Fruit fly (Drosophila melanogaster): Measurements from ENCODE around the gene CanA1.

The CanA1 gene

DNA sequence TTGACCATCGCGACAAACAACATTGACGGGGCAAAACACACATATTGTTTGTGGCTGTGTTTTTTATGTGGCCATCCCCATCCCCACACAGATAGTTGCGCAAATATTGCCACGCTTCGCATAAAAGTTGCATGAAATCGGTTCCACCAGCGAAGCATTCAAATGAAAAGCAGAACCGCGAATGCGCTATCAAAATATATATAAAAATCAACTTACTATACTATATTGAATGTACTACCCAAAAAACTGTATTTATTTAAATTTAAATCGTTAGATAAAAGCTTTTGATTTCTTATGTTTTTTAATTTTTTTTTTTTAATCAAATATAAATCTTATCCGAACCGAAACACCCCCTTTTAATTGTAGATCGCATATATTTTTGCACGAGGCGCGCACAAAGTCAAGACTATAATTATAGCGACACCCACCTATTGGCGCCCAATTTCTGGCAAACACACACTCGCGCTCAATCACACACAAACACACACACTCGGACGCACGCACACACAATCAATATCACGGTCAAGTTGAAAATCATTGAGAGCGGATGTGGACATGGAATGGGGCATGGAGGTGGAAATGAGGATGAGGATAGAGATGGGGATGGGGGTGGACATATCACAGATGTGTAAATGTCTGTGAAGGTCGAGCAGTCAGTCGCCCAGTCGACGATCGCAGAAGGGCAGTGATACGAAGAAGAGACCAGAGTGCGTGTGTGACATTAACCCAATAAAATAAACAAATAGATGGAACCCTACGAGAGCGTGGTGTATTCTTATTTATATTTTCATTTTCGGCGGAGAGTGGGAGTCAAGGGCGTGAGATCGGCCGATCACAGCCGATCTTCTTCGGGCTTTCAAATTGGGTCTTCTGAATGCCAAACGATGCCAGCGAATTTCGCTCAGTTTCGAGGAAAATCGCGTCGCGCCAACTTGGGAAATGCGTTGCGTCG, at the start of gene CanA1:
Gene CanA1, plus strand, starts transcription at position 902 of the 952 bp plus-strand sequence.
- TF ChIP-seq ovo (GFP tag; optimal IDR thresholded peaks at IDR 0.05) (no peak), cic (GFP tag; optimal IDR thresholded peaks at IDR 0.05) (no peak), CG5204 (GFP tag; optimal IDR thresholded peaks at IDR 0.05) (no peak), CG14711 (tag; optimal IDR thresholded peaks at IDR 0.05) (no peak), tj (GFP tag; optimal IDR thresholded peaks at IDR 0.05) (no peak), Hr96 (GFP tag; optimal IDR thresholded peaks at IDR 0.05) (no peak), CG7045 (GFP tag; optimal IDR thresholded peaks at IDR 0.05) (no peak), toe (GFP tag; optimal IDR thresholded peaks at IDR 0.05) (no peak), CG33017 (tag; optimal IDR thresholded peaks at IDR 0.05) (no peak), CG12768 (GFP tag; optimal IDR thresholded peaks at IDR 0.05) (no peak), pad (GFP tag; optimal IDR thresholded peaks at IDR 0.05) (no peak), bab1 (GFP tag; optimal IDR thresholded peaks at IDR 0.05) (no peak), Mnt (GFP tag; optimal IDR thresholded peaks at IDR 0.05) (no peak), Crg-1 (GFP tag; optimal IDR thresholded peaks at IDR 0.05) (no peak), CG1620 (GFP tag; optimal IDR thresholded peaks at IDR 0.05) (no peak)

DNA sequence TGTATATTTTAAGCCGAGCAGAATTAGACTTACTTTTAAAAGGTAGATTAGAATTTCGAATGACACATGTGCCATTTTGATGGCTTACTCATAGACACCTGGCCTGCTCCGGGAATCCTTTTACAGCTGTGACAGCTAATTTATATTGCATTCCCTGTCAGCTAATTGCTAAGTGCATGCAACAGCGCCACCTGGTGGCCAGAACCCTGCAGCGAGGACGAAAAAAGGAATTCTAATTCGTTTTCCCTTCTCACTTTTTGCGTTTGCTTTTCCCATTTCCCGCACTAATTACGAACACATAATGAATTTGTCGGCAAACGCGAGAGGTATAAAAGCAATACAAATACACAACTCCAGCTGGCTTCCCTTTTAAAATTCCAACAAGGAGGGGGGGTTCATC, 49.2 kb upstream of the CanA1 start, which contains the start of gene CG31008:
Gene CG31008, minus strand, starts transcription at position 59 of the 400 bp plus-strand sequence.
- TF ChIP-seq kay (GFP tag; ENCODE audit: borderline replicate concordance) (no peak), CG33017 (tag; optimal IDR thresholded peaks at IDR 0.05) (no peak), CG11617 (GFP tag; optimal IDR thresholded peaks at IDR 0.05) (no peak), toe (GFP tag; optimal IDR thresholded peaks at IDR 0.05) (no peak), tj (GFP tag; optimal IDR thresholded peaks at IDR 0.05) (no peak), CG7045 (GFP tag; optimal IDR thresholded peaks at IDR 0.05) (no peak), CG12768 (GFP tag; optimal IDR thresholded peaks at IDR 0.05) (no peak), cic (GFP tag; optimal IDR thresholded peaks at IDR 0.05) (no peak), Mnt (GFP tag; optimal IDR thresholded peaks at IDR 0.05) (no peak), ovo (GFP tag; optimal IDR thresholded peaks at IDR 0.05) (no peak), Clk (GFP tag; optimal IDR thresholded peaks at IDR 0.05) (no peak), CG7101 (tag; optimal IDR thresholded peaks at IDR 0.05) (no peak), CG14711 (tag; optimal IDR thresholded peaks at IDR 0.05) (no peak), bab1 (GFP tag; optimal IDR thresholded peaks at IDR 0.05) (no peak)

DNA sequence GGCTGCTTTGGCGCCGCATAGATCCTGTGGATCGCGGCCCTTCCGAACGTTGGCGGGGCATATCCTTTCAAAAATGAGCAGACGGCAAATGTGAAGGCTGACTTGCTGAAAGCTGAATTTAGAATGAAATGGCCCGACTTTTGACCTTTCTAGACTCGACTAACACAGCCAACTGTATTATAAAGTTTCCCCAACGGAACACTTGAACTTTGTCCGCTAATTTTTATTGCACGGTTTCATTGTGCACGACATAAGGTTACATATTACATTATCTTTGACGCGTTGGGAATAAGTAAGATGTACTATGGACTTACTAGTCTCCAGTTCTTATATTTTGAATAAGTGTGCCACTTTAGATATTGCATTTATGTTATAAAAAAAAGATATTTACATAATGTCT, 46.8 kb upstream of the CanA1 start, which contains the start of gene CG31007:
Gene CG31007, minus strand, starts transcription at position 101 of the 400 bp plus-strand sequence.
- TF ChIP-seq cnc (optimal IDR thresholded peaks at IDR 0.05), result no peak
- no peak for TF ChIP-seq CG12768 (GFP tag; optimal IDR thresholded peaks at IDR 0.05)
- no peak for TF ChIP-seq CG14711 (tag; optimal IDR thresholded peaks at IDR 0.05)
- TF ChIP-seq CG11617 (GFP tag; optimal IDR thresholded peaks at IDR 0.05), result no peak
- TF ChIP-seq ovo (GFP tag; optimal IDR thresholded peaks at IDR 0.05), result no peak
- no peak for TF ChIP-seq Mnt (GFP tag; optimal IDR thresholded peaks at IDR 0.05)
- no peak for TF ChIP-seq CG1620 (GFP tag; optimal IDR thresholded peaks at IDR 0.05)
- no peak for TF ChIP-seq Hr96 (GFP tag; optimal IDR thresholded peaks at IDR 0.05)
- no peak for TF ChIP-seq CG7045 (GFP tag; optimal IDR thresholded peaks at IDR 0.05)
- TF ChIP-seq CG7101 (tag; optimal IDR thresholded peaks at IDR 0.05), result no peak
- no peak for TF ChIP-seq CG33017 (tag; optimal IDR thresholded peaks at IDR 0.05)
- no peak for TF ChIP-seq pad (GFP tag; optimal IDR thresholded peaks at IDR 0.05)
- no peak for TF ChIP-seq Crg-1 (GFP tag; optimal IDR thresholded peaks at IDR 0.05)
- no peak for TF ChIP-seq bab1 (GFP tag; optimal IDR thresholded peaks at IDR 0.05)
- no peak for TF ChIP-seq cic (GFP tag; optimal IDR thresholded peaks at IDR 0.05)
- TF ChIP-seq tj (GFP tag; optimal IDR thresholded peaks at IDR 0.05), result no peak
- no peak for TF ChIP-seq Clk (GFP tag; optimal IDR thresholded peaks at IDR 0.05)
- no peak for TF ChIP-seq CG5204 (GFP tag; optimal IDR thresholded peaks at IDR 0.05)

DNA sequence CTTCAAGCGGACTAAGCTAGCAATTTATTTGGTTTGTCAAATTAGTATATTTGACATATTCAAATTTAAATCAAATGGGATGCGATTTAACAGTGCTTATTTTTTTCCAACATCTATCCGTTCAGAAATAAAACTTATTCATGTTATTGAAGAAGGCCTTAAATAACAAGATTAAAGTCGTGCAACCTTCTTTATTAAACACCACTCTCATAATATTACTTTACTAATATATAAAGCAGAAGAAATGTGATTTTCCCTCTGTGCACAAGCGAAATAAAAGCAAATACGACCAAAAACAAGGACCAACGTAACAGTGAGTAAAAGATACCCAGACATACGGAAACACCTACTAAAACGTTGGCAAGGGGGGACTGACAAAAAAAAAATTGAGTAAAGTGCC, 32.6 kb upstream of the CanA1 start:
- TF ChIP-seq cic (GFP tag; optimal IDR thresholded peaks at IDR 0.05) (no peak), CG1620 (GFP tag; optimal IDR thresholded peaks at IDR 0.05) (no peak), bab1 (GFP tag; optimal IDR thresholded peaks at IDR 0.05) (no peak), CG7101 (tag; optimal IDR thresholded peaks at IDR 0.05) (no peak), ovo (GFP tag; optimal IDR thresholded peaks at IDR 0.05) (no peak), CG33017 (tag; optimal IDR thresholded peaks at IDR 0.05) (no peak), CG5204 (GFP tag; optimal IDR thresholded peaks at IDR 0.05) (no peak), CG12768 (GFP tag; optimal IDR thresholded peaks at IDR 0.05) (no peak), Clk (GFP tag; optimal IDR thresholded peaks at IDR 0.05) (no peak), Hr96 (GFP tag; optimal IDR thresholded peaks at IDR 0.05) (no peak), Mnt (GFP tag; optimal IDR thresholded peaks at IDR 0.05) (no peak), pad (GFP tag; optimal IDR thresholded peaks at IDR 0.05) (no peak), toe (GFP tag; optimal IDR thresholded peaks at IDR 0.05) (no peak), kay (GFP tag; ENCODE audit: borderline replicate concordance) (no peak), CG11617 (GFP tag; optimal IDR thresholded peaks at IDR 0.05) (no peak), CG7045 (GFP tag; optimal IDR thresholded peaks at IDR 0.05) (no peak), CG14711 (tag; optimal IDR thresholded peaks at IDR 0.05) (no peak), cnc (optimal IDR thresholded peaks at IDR 0.05) (no peak), tj (GFP tag; optimal IDR thresholded peaks at IDR 0.05) (no peak)

DNA sequence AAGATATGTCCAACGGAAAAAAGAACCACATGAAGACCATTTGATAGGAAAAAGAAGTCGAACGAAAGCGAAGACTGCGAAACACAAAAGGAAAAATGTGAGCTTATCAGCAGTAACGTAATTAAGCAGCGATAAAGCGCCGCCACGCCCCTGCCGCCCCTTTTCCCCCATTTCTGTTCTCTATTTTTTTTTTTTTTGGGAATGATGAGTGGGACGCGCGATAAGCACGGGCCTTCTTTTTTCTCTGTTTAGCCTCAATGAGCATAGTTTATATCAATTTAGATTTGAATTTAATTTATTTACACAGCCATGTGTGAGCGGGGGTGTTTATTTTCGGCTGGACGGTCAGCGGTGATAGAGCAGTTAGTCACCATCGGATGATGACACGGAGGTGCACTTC, 29.1 kb upstream of the CanA1 start:
- TF ChIP-seq CG7101 (tag; optimal IDR thresholded peaks at IDR 0.05) (no peak), Hr96 (GFP tag; optimal IDR thresholded peaks at IDR 0.05) (no peak), CG5204 (GFP tag; optimal IDR thresholded peaks at IDR 0.05) (no peak), cic (GFP tag; optimal IDR thresholded peaks at IDR 0.05) (no peak), CG33017 (tag; optimal IDR thresholded peaks at IDR 0.05) (no peak), bab1 (GFP tag; optimal IDR thresholded peaks at IDR 0.05) (no peak), cnc (optimal IDR thresholded peaks at IDR 0.05) (no peak), toe (GFP tag; optimal IDR thresholded peaks at IDR 0.05) (no peak), CG14711 (tag; optimal IDR thresholded peaks at IDR 0.05) (no peak), kay (GFP tag; ENCODE audit: borderline replicate concordance) (no peak)
